Worm (Caenorhabditis elegans) whole organism, early embryonic: ENCODE results near the gene fipr-18.
"Not testable (repeated sequence)": the region's sequence is repeated elsewhere in the genome, so short reads cannot be mapped to it uniquely, and the experiment has no call there.

Experiments used
- B0310.2 ChIP-seq: sonication (generic microtip); optimal IDR thresholded peaks from 2 replicates; lab custom pipeline; 2016; ENCODE audit warnings: mild to moderate bottlenecking, missing genetic modification characterization, missing compliant biosample characterization
- F13C5.2 ChIP-seq: sonication (generic microtip); optimal IDR thresholded peaks from 2 replicates; lab custom pipeline; 2017; ENCODE audit warnings: mild to moderate bottlenecking, missing genetic modification characterization, inconsistent platforms, missing compliant biosample characterization
- aly-1 ChIP-seq: sonication (generic microtip); optimal IDR thresholded peaks from 2 replicates; lab custom pipeline; 2016; ENCODE audit warnings: missing genetic modification characterization, missing compliant biosample characterization
- ama-1 ChIP-seq: fragments of 150-350 bp; optimal IDR thresholded peaks from 2 replicates; lab custom pipeline; 2014
- ceh-13 ChIP-seq: fragments of 200-800 bp; sonication (Bioruptor generic); optimal IDR thresholded peaks from 2 replicates; lab custom pipeline; 2018; ENCODE audit warnings: mild to moderate bottlenecking, missing genetic modification characterization, missing compliant biosample characterization
- ceh-36 ChIP-seq: sonication (generic microtip); optimal IDR thresholded peaks from 2 replicates; lab custom pipeline; 2016; ENCODE audit warnings: missing genetic modification characterization, inconsistent platforms, missing compliant biosample characterization
- ets-7 ChIP-seq: sonication (generic microtip); optimal IDR thresholded peaks from 2 replicates; lab custom pipeline; 2016; ENCODE audit warnings: missing genotype, missing genetic modification characterization, missing compliant biosample characterization
- flt-1 ChIP-seq: fragments of 200-800 bp; sonication (Bioruptor generic); IDR thresholded peaks from 2 replicates; pipeline ENCODE4 v1.3.6; 2022; ENCODE audit warnings: missing genetic modification characterization, missing compliant biosample characterization
- hmbx-1 ChIP-seq: sonication (generic microtip); optimal IDR thresholded peaks from 2 replicates; lab custom pipeline; 2016; ENCODE audit warnings: mild to moderate bottlenecking, missing genetic modification characterization, missing compliant biosample characterization
- hmg-4 ChIP-seq: fragments of 200-800 bp; sonication (Bioruptor generic); optimal IDR thresholded peaks from 2 replicates; lab custom pipeline; 2018; ENCODE audit warnings: mild to moderate bottlenecking, missing genetic modification characterization, missing compliant biosample characterization
- hnd-1 ChIP-seq: sonication (generic microtip); optimal IDR thresholded peaks from 2 replicates; lab custom pipeline; 2016; ENCODE audit warnings: missing genetic modification characterization, missing compliant biosample characterization
- pes-1 ChIP-seq: fragments of 200-800 bp; sonication (Bioruptor generic); IDR thresholded peaks from 2 replicates; pipeline ENCODE4 v1.3.6; 2022; ENCODE audit warnings: missing genetic modification reagents, missing genetic modification characterization, missing compliant biosample characterization
- scrt-1 ChIP-seq: fragments of 200-800 bp; sonication (Bioruptor generic); IDR thresholded peaks from 2 replicates; pipeline ENCODE4 v1.3.6; 2022; ENCODE audit warnings: missing genetic modification characterization, missing compliant biosample characterization
- sea-1 ChIP-seq: fragments of 200-800 bp; sonication (Bioruptor generic); conservative IDR thresholded peaks from 2 replicates; pipeline ENCODE4 v1.3.6; 2022; ENCODE audit warnings: missing genetic modification characterization, missing compliant biosample characterization
- tbx-11 ChIP-seq: fragments of 200-800 bp; sonication (Bioruptor generic); IDR thresholded peaks from 2 replicates; pipeline ENCODE4 v1.3.6; 2022; ENCODE audit warnings: missing genetic modification characterization, missing compliant biosample characterization
- tbx-37 ChIP-seq: fragments of 200-800 bp; sonication (Bioruptor generic); conservative IDR thresholded peaks from 2 replicates; pipeline ENCODE4 v1.3.6; 2022; ENCODE audit warnings: missing genetic modification reagents, missing genetic modification characterization, missing compliant biosample characterization
- tra-4 ChIP-seq: sonication (generic microtip); optimal IDR thresholded peaks from 2 replicates; lab custom pipeline; 2017; ENCODE audit warnings: missing genetic modification characterization, missing compliant biosample characterization

fipr-18 gene

ce11 chrIII:7468980-7469379 lies 9.9 kb downstream of the fipr-18 start, which contains the start of gene H14A12.5:
TSS of gene H14A12.5 (minus strand) at chrIII:7469080.
- not testable (repeated sequence) for TF ChIP-seq scrt-1 (GFP tag; lab: Robert Waterston, UW); tbx-37; ceh-13 (GFP tag; lab: Kevin White, UChicago)

- no peak for TF ChIP-seq ceh-13 (GFP tag; lab: Kevin White, UChicago)
- TF ChIP-seq tbx-11 (GFP tag; lab: Robert Waterston, UW), result no peak
- no peak for TF ChIP-seq scrt-1 (GFP tag; lab: Robert Waterston, UW)
- no peak for TF ChIP-seq F13C5.2 (tag; lab: Kevin White, UChicago)
- no peak for TF ChIP-seq B0310.2 (tag; lab: Kevin White, UChicago)
- no peak for TF ChIP-seq ama-1 (lab: Kevin White, UChicago)
- TF ChIP-seq pes-1, result no peak
- TF ChIP-seq ets-7 (tag; lab: Kevin White, UChicago), result no peak
- TF ChIP-seq tra-4, result no peak
- TF ChIP-seq hnd-1 (tag; lab: Kevin White, UChicago), result no peak
- TF ChIP-seq flt-1, result no peak
- TF ChIP-seq ceh-36 (tag; lab: Kevin White, UChicago), result no peak
- TF ChIP-seq sea-1 (GFP tag; lab: Robert Waterston, UW), result no peak
- TF ChIP-seq hmg-4 (GFP tag; lab: Kevin White, UChicago), result no peak
- TF ChIP-seq aly-1 (tag; lab: Kevin White, UChicago), result no peak
These were observed 19.8 kb downstream of the fipr-18 start for ce11 chrIII:7478932-7479331.

- TF ChIP-seq scrt-1 (GFP tag; lab: Robert Waterston, UW), result no peak
- TF ChIP-seq tbx-11 (GFP tag; lab: Robert Waterston, UW), result no peak
- TF ChIP-seq ets-7 (tag; lab: Kevin White, UChicago), result no peak
- no peak for TF ChIP-seq F13C5.2 (tag; lab: Kevin White, UChicago)
- no peak for TF ChIP-seq hmg-4 (GFP tag; lab: Kevin White, UChicago)
- TF ChIP-seq ceh-36 (tag; lab: Kevin White, UChicago), result no peak
- TF ChIP-seq sea-1 (GFP tag; lab: Robert Waterston, UW), result no peak
- TF ChIP-seq ama-1 (lab: Kevin White, UChicago), result no peak
- TF ChIP-seq aly-1 (tag; lab: Kevin White, UChicago), result no peak
- TF ChIP-seq B0310.2 (tag; lab: Kevin White, UChicago), result no peak
- TF ChIP-seq hnd-1 (tag; lab: Kevin White, UChicago), result no peak
- no peak for TF ChIP-seq pes-1
- no peak for TF ChIP-seq ceh-13 (GFP tag; lab: Kevin White, UChicago)
- no peak for TF ChIP-seq tra-4
- TF ChIP-seq flt-1, result no peak
- no peak for TF ChIP-seq hmbx-1
- no peak for TF ChIP-seq tbx-37
These were observed 25.6 kb downstream of the fipr-18 start for ce11 chrIII:7484765-7485164.

ce11 chrIII:7488303-7488702 lies 29.2 kb downstream of the fipr-18 start:
- TF ChIP-seq tra-4, result no peak
- TF ChIP-seq hnd-1 (tag; lab: Kevin White, UChicago), result no peak
- no peak for TF ChIP-seq F13C5.2 (tag; lab: Kevin White, UChicago)
- TF ChIP-seq ets-7 (tag; lab: Kevin White, UChicago), result no peak
- TF ChIP-seq scrt-1 (GFP tag; lab: Robert Waterston, UW), result no peak
- TF ChIP-seq flt-1, result no peak
- no peak for TF ChIP-seq ama-1 (lab: Kevin White, UChicago)
- no peak for TF ChIP-seq B0310.2 (tag; lab: Kevin White, UChicago)
- TF ChIP-seq hmg-4 (GFP tag; lab: Kevin White, UChicago), result no peak
- TF ChIP-seq sea-1 (GFP tag; lab: Robert Waterston, UW), result no peak
- no peak for TF ChIP-seq ceh-36 (tag; lab: Kevin White, UChicago)
- TF ChIP-seq pes-1, result no peak
- TF ChIP-seq aly-1 (tag; lab: Kevin White, UChicago), result no peak
- no peak for TF ChIP-seq tbx-11 (GFP tag; lab: Robert Waterston, UW)
- no peak for TF ChIP-seq hmbx-1
- TF ChIP-seq tbx-37, result no peak

ce11 chrIII:7489055-7489534 lies 30.0 kb downstream of the fipr-18 start, which contains the start of gene mup-4:
TSS of gene mup-4 (minus strand) at chrIII:7489105.
- TF ChIP-seq ets-7 (tag; lab: Kevin White, UChicago) (no peak), F13C5.2 (tag; lab: Kevin White, UChicago) (no peak), flt-1 (no peak), hmg-4 (GFP tag; lab: Kevin White, UChicago) (no peak), ceh-36 (tag; lab: Kevin White, UChicago) (no peak), sea-1 (GFP tag; lab: Robert Waterston, UW) (no peak), tbx-37 (no peak), B0310.2 (tag; lab: Kevin White, UChicago) (no peak), ceh-13 (GFP tag; lab: Kevin White, UChicago) (no peak), pes-1 (no peak), tra-4 (no peak), hnd-1 (tag; lab: Kevin White, UChicago) (no peak), tbx-11 (GFP tag; lab: Robert Waterston, UW) (no peak), aly-1 (tag; lab: Kevin White, UChicago) (no peak), hmbx-1 (no peak), ama-1 (lab: Kevin White, UChicago) (no peak), scrt-1 (GFP tag; lab: Robert Waterston, UW) (no peak)

ce11 chrIII:7490061-7490460 lies 30.9 kb downstream of the fipr-18 start:
- TF ChIP-seq hmg-4 (GFP tag; lab: Kevin White, UChicago) (no peak), ceh-13 (GFP tag; lab: Kevin White, UChicago) (no peak), B0310.2 (tag; lab: Kevin White, UChicago) (no peak), tra-4 (no peak), pes-1 (no peak), ama-1 (lab: Kevin White, UChicago) (no peak)

- no peak for TF ChIP-seq hmbx-1
- TF ChIP-seq B0310.2 (tag; lab: Kevin White, UChicago), result no peak
- no peak for TF ChIP-seq tra-4
- no peak for TF ChIP-seq tbx-11 (GFP tag; lab: Robert Waterston, UW)
- no peak for TF ChIP-seq ceh-36 (tag; lab: Kevin White, UChicago)
- TF ChIP-seq hnd-1 (tag; lab: Kevin White, UChicago), result no peak
These were observed 32.8 kb downstream of the fipr-18 start for ce11 chrIII:7491931-7492330.
